Worm (Caenorhabditis elegans): Measurements from ENCODE around the gene jmjd-2.

ce11 chrII:14255850-14256249 lies 12.4 kb upstream of the jmjd-2 start:
- no peak for TF ChIP-seq snpc-4 (tag; optimal IDR thresholded peaks at IDR 0.05)
- TF ChIP-seq nhr-28 (tag; optimal IDR thresholded peaks at IDR 0.05), result no peak
- TF ChIP-seq aly-2 (tag; optimal IDR thresholded peaks at IDR 0.05), result no peak
- no peak for TF ChIP-seq fkh-2 (tag; optimal IDR thresholded peaks at IDR 0.05)
- no peak for TF ChIP-seq pha-4 (tag; optimal IDR thresholded peaks at IDR 0.05)
- TF ChIP-seq ceh-16 (tag; optimal IDR thresholded peaks at IDR 0.05), result no peak
- no peak for TF ChIP-seq ceh-82 (tag; optimal IDR thresholded peaks at IDR 0.05)
- no peak for TF ChIP-seq nhr-11 (tag; optimal IDR thresholded peaks at IDR 0.05)
